Worm (Caenorhabditis elegans) whole organism, late embryonic: Measurements from ENCODE around the gene K04C2.3.

Source experiments
- K09A11.1 ChIP-seq: sonication (generic microtip); optimal IDR thresholded peaks from 2 replicates; lab custom pipeline; 2017; ENCODE audit warnings: antibody characterized with exemption, mild to moderate bottlenecking, missing genetic modification characterization, missing compliant biosample characterization; ENCODE audit not compliant: insufficient read depth
- ama-1 ChIP-seq: fragments of 150-350 bp; optimal IDR thresholded peaks from 2 replicates; lab custom pipeline; 2014
- ceh-24 ChIP-seq: sonication (generic microtip); optimal IDR thresholded peaks from 2 replicates; lab custom pipeline; 2016; ENCODE audit warnings: mild to moderate bottlenecking, missing genetic modification characterization, missing compliant biosample characterization
- rnt-1 ChIP-seq: sonication (generic microtip); optimal IDR thresholded peaks from 2 replicates; lab custom pipeline; 2016; ENCODE audit warnings: missing genetic modification characterization, missing compliant biosample characterization

ce11 chrIII:6885889-6886288, 13.0 kb downstream of the K04C2.3 start:
- TF ChIP-seq rnt-1 (tag; lab: Kevin White, UChicago) (no peak), ama-1 (lab: Kevin White, UChicago) (no peak), K09A11.1 (tag; lab: Kevin White, UChicago) (no peak), ceh-24 (tag; lab: Kevin White, UChicago) (no peak)
